Worm (Caenorhabditis elegans) whole organism, late embryonic: ENCODE data around the gene srg-28.

Experiments used
- C08G9.2 ChIP-seq: sonication (generic microtip); optimal IDR thresholded peaks from 2 replicates; lab custom pipeline; 2016; ENCODE audit warnings: mild to moderate bottlenecking, missing genetic modification characterization, moderate library complexity, missing compliant biosample characterization
- C38D4.7 ChIP-seq: fragments of 200-800 bp; sonication (Bioruptor generic); optimal IDR thresholded peaks from 2 replicates; lab custom pipeline; 2018; ENCODE audit warnings: mild to moderate bottlenecking, missing genetic modification characterization, moderate library complexity, missing compliant biosample characterization
- K02D7.2 ChIP-seq: sonication (generic microtip); optimal IDR thresholded peaks from 2 replicates; lab custom pipeline; 2017; ENCODE audit warnings: mild to moderate bottlenecking, missing genetic modification characterization, missing compliant biosample characterization
- K09A11.1 ChIP-seq: sonication (generic microtip); optimal IDR thresholded peaks from 2 replicates; lab custom pipeline; 2017; ENCODE audit warnings: antibody characterized with exemption, mild to moderate bottlenecking, missing genetic modification characterization, missing compliant biosample characterization; ENCODE audit not compliant: insufficient read depth
- ceh-18 ChIP-seq: sonication (generic microtip); optimal IDR thresholded peaks from 2 replicates; lab custom pipeline; 2016; ENCODE audit warnings: missing genetic modification characterization, missing compliant biosample characterization
- ceh-24 ChIP-seq: sonication (generic microtip); optimal IDR thresholded peaks from 2 replicates; lab custom pipeline; 2016; ENCODE audit warnings: mild to moderate bottlenecking, missing genetic modification characterization, missing compliant biosample characterization
- ceh-30 ChIP-seq: fragments of 150-350 bp; optimal IDR thresholded peaks from 2 replicates; lab custom pipeline; 2014; ENCODE audit warnings: missing biosample characterization, missing genetic modification characterization
- ceh-31 ChIP-seq: sonication (generic microtip); optimal IDR thresholded peaks from 2 replicates; lab custom pipeline; 2016; ENCODE audit warnings: missing genetic modification characterization, missing compliant biosample characterization
- ceh-34 ChIP-seq: sonication (generic microtip); optimal IDR thresholded peaks from 2 replicates; lab custom pipeline; 2016; ENCODE audit warnings: mild to moderate bottlenecking, missing genetic modification characterization, missing compliant biosample characterization
- ceh-45 ChIP-seq: fragments of 200-800 bp; sonication (Bioruptor generic); IDR thresholded peaks from 2 replicates; pipeline ENCODE4 v1.3.6; 2022; ENCODE audit warnings: missing genetic modification reagents, missing genetic modification characterization, missing compliant biosample characterization
- ceh-48 ChIP-seq: sonication (generic microtip); optimal IDR thresholded peaks from 2 replicates; lab custom pipeline; 2016; ENCODE audit warnings: missing genetic modification characterization, inconsistent platforms, missing compliant biosample characterization
- ceh-6 ChIP-seq: fragments of 200-800 bp; sonication (Bioruptor generic); optimal IDR thresholded peaks from 2 replicates; lab custom pipeline; 2018; ENCODE audit warnings: mild to moderate bottlenecking, missing genetic modification characterization, missing compliant biosample characterization
- dmd-4 ChIP-seq: sonication (generic microtip); optimal IDR thresholded peaks from 2 replicates; lab custom pipeline; 2016; ENCODE audit warnings: borderline replicate concordance, missing genetic modification characterization, missing compliant biosample characterization
- ets-4 ChIP-seq: sonication (generic microtip); optimal IDR thresholded peaks from 2 replicates; lab custom pipeline; 2016; ENCODE audit warnings: missing genetic modification characterization, missing compliant biosample characterization
- eyg-1 ChIP-seq: sonication (generic microtip); optimal IDR thresholded peaks from 2 replicates; lab custom pipeline; 2016; ENCODE audit warnings: missing genotype, missing genetic modification characterization, missing compliant biosample characterization
- fax-1 ChIP-seq: sonication (generic microtip); optimal IDR thresholded peaks from 2 replicates; lab custom pipeline; 2016; ENCODE audit warnings: missing genotype, missing genetic modification characterization, missing compliant biosample characterization
- fkh-10 ChIP-seq: fragments of 150-350 bp; optimal IDR thresholded peaks from 2 replicates; lab custom pipeline; 2014; ENCODE audit warnings: missing biosample characterization, missing genetic modification reagents, missing genetic modification characterization
- fkh-6 ChIP-seq: sonication (generic microtip); optimal IDR thresholded peaks from 2 replicates; lab custom pipeline; 2016; ENCODE audit warnings: missing genetic modification characterization, missing compliant biosample characterization
- gmeb-2 ChIP-seq: sonication (generic microtip); optimal IDR thresholded peaks from 2 replicates; lab custom pipeline; 2016; ENCODE audit warnings: missing genetic modification characterization, inconsistent platforms, missing compliant biosample characterization
- hlh-13 ChIP-seq: fragments of 200-800 bp; sonication (Bioruptor generic); optimal IDR thresholded peaks from 2 replicates; lab custom pipeline; 2018; ENCODE audit warnings: mild to moderate bottlenecking, missing genetic modification characterization, missing compliant biosample characterization
- hlh-15 ChIP-seq: sonication (generic microtip); optimal IDR thresholded peaks from 2 replicates; lab custom pipeline; 2016; ENCODE audit warnings: missing genetic modification characterization, missing compliant biosample characterization
- hlh-6 ChIP-seq: sonication (generic microtip); optimal IDR thresholded peaks from 2 replicates; lab custom pipeline; 2016; ENCODE audit warnings: missing genotype, missing genetic modification characterization, missing compliant biosample characterization
- hlh-8 ChIP-seq: sonication (generic microtip); optimal IDR thresholded peaks from 2 replicates; lab custom pipeline; 2016; ENCODE audit warnings: missing genotype, missing genetic modification characterization, missing compliant biosample characterization
- lin-11 ChIP-seq: fragments of 200-800 bp; sonication (Bioruptor generic); optimal IDR thresholded peaks from 2 replicates; lab custom pipeline; 2018; ENCODE audit warnings: mild to moderate bottlenecking, missing genetic modification characterization, missing compliant biosample characterization
- mec-3 ChIP-seq: sonication (generic microtip); optimal IDR thresholded peaks from 2 replicates; lab custom pipeline; 2016; ENCODE audit warnings: borderline replicate concordance, missing genetic modification characterization, missing compliant biosample characterization
- nfya-1 ChIP-seq: sonication (generic microtip); optimal IDR thresholded peaks from 2 replicates; lab custom pipeline; 2017; ENCODE audit warnings: missing genetic modification characterization, mild to moderate bottlenecking, missing compliant biosample characterization, antibody characterized with exemption, moderate library complexity
- nhr-11 ChIP-seq: fragments of 150-350 bp; optimal IDR thresholded peaks from 2 replicates; lab custom pipeline; 2014; ENCODE audit warnings: missing biosample characterization, missing genetic modification characterization
- npax-4 ChIP-seq: sonication (generic microtip); optimal IDR thresholded peaks from 2 replicates; lab custom pipeline; 2016; ENCODE audit warnings: missing genetic modification characterization, missing compliant biosample characterization
- pax-1 ChIP-seq: fragments of 150-350 bp; optimal IDR thresholded peaks from 2 replicates; lab custom pipeline; 2014; ENCODE audit warnings: missing biosample characterization, missing genetic modification characterization
- pqm-1 ChIP-seq: sonication (generic microtip); optimal IDR thresholded peaks from 2 replicates; lab custom pipeline; 2016; ENCODE audit warnings: missing genetic modification characterization, missing compliant biosample characterization
- ref-2 ChIP-seq: sonication (generic microtip); optimal IDR thresholded peaks from 2 replicates; lab custom pipeline; 2016; ENCODE audit warnings: missing genetic modification characterization, missing compliant biosample characterization
- sdc-2 ChIP-seq: sonication (generic microtip); optimal IDR thresholded peaks from 2 replicates; lab custom pipeline; 2016; ENCODE audit warnings: missing genotype, missing genetic modification characterization, missing compliant biosample characterization
- sox-4 ChIP-seq: sonication (generic microtip); optimal IDR thresholded peaks from 2 replicates; lab custom pipeline; 2017; ENCODE audit warnings: mild to moderate bottlenecking, missing genetic modification characterization, inconsistent platforms, missing compliant biosample characterization
- tbx-2 ChIP-seq: sonication (generic microtip); optimal IDR thresholded peaks from 2 replicates; lab custom pipeline; 2016; ENCODE audit warnings: missing genetic modification characterization, missing compliant biosample characterization
- tbx-7 ChIP-seq: sonication (generic microtip); optimal IDR thresholded peaks from 2 replicates; lab custom pipeline; 2016; ENCODE audit warnings: missing genotype, missing genetic modification characterization, missing compliant biosample characterization
- unc-42 ChIP-seq: sonication (generic microtip); optimal IDR thresholded peaks from 2 replicates; lab custom pipeline; 2016; ENCODE audit warnings: missing genotype, missing genetic modification characterization, missing compliant biosample characterization
- zip-5 ChIP-seq: sonication (generic microtip); optimal IDR thresholded peaks from 2 replicates; lab custom pipeline; 2016; ENCODE audit warnings: missing genetic modification characterization, missing compliant biosample characterization
- ztf-16 ChIP-seq: sonication (generic microtip); optimal IDR thresholded peaks from 2 replicates; lab custom pipeline; 2017; ENCODE audit warnings: missing genetic modification characterization, missing compliant biosample characterization

srg-28 gene

ce11 chrV:5336884-5337283, 2.2 kb downstream of the srg-28 start, which contains the start of gene srg-29:
srg-29 (plus strand) TSS chrV:5337184.
- TF ChIP-seq sdc-2 (no peak), hlh-6 (tag; lab: Kevin White, UChicago) (no peak), hlh-15 (tag; lab: Kevin White, UChicago) (no peak), hlh-8 (tag; lab: Kevin White, UChicago) (no peak), pax-1 (tag; lab: Kevin White, UChicago) (no peak), ceh-31 (tag; lab: Kevin White, UChicago) (no peak), unc-42 (tag; lab: Kevin White, UChicago) (no peak)

- no peak for TF ChIP-seq ceh-48 (tag; lab: Kevin White, UChicago)
- TF ChIP-seq zip-5, result no peak
- TF ChIP-seq ref-2, result no peak
- no peak for TF ChIP-seq gmeb-2 (tag; lab: Kevin White, UChicago)
- no peak for TF ChIP-seq fkh-10 (GFP tag; lab: Kevin White, UChicago)
- TF ChIP-seq unc-42 (tag; lab: Kevin White, UChicago), result no peak
- no peak for TF ChIP-seq sox-4 (tag; lab: Kevin White, UChicago)
- no peak for TF ChIP-seq tbx-7 (tag; lab: Kevin White, UChicago)
- no peak for TF ChIP-seq ceh-30 (tag; lab: Kevin White, UChicago)
- TF ChIP-seq ceh-31 (tag; lab: Kevin White, UChicago), result no peak
- no peak for TF ChIP-seq tbx-2
- TF ChIP-seq K02D7.2 (tag; lab: Kevin White, UChicago), result no peak
- TF ChIP-seq ets-4 (tag; lab: Kevin White, UChicago), result no peak
- no peak for TF ChIP-seq ceh-45
- TF ChIP-seq K09A11.1, result no peak
These were observed 4.8 kb downstream of the srg-28 start, which contains the start of gene srg-27 for ce11 chrV:5339497-5339896. srg-27 (plus strand) TSS chrV:5339797.

ce11 chrV:5345419-5345818, 10.7 kb downstream of the srg-28 start, which contains the start of gene srg-25:
srg-25 (minus strand) TSS chrV:5345519.
- TF ChIP-seq ceh-30 (tag; lab: Kevin White, UChicago) (no peak), ceh-45 (no peak), lin-11 (no peak), gmeb-2 (tag; lab: Kevin White, UChicago) (no peak), fkh-6 (tag; lab: Kevin White, UChicago) (no peak), npax-4 (no peak), pqm-1 (no peak), zip-5 (no peak), nfya-1 (tag; lab: Kevin White, UChicago) (no peak), hlh-13 (no peak)

- TF ChIP-seq lin-11 (no peak), K02D7.2 (tag; lab: Kevin White, UChicago) (no peak), nhr-11 (tag; lab: Kevin White, UChicago) (no peak), C38D4.7 (GFP tag; lab: Kevin White, UChicago) (no peak), eyg-1 (tag; lab: Kevin White, UChicago) (no peak), fax-1 (tag; lab: Kevin White, UChicago) (no peak), ztf-16 (tag; lab: Kevin White, UChicago) (no peak), ceh-34 (tag; lab: Kevin White, UChicago) (no peak), unc-42 (tag; lab: Kevin White, UChicago) (no peak), dmd-4 (tag; lab: Kevin White, UChicago) (no peak), ceh-18 (tag; lab: Kevin White, UChicago) (no peak), ceh-45 (no peak), C08G9.2 (tag; lab: Kevin White, UChicago) (no peak), sox-4 (tag; lab: Kevin White, UChicago) (no peak), ceh-6 (GFP tag; lab: Kevin White, UChicago) (no peak), tbx-2 (no peak), ceh-48 (tag; lab: Kevin White, UChicago) (no peak), ceh-24 (tag; lab: Kevin White, UChicago) (no peak), mec-3 (tag; lab: Kevin White, UChicago) (no peak), gmeb-2 (tag; lab: Kevin White, UChicago) (no peak)
These were observed 14.8 kb downstream of the srg-28 start, which contains the start of gene T09D3.3 for ce11 chrV:5349471-5349870. T09D3.3 (minus strand) TSS chrV:5349571.
